Worm (Caenorhabditis elegans) whole organism, L2 larva: Measurements from ENCODE around the gene snpc-1.1.
A peak's percentile ranks its signal among the peaks of the same experiment; 100 is the strongest.

Experiments used
- C34F6.9 ChIP-seq: fragments of 150-350 bp; optimal IDR thresholded peaks from 2 replicates; lab custom pipeline; 2014; ENCODE audit warnings: missing biosample characterization, missing genetic modification characterization
- F13H6.1 ChIP-seq: sonication (generic microtip); optimal IDR thresholded peaks from 2 replicates; lab custom pipeline; 2016; ENCODE audit warnings: missing genetic modification characterization, missing compliant biosample characterization
- R02D3.7 ChIP-seq: fragments of 150-350 bp; optimal IDR thresholded peaks from 2 replicates; lab custom pipeline; 2014; ENCODE audit warnings: missing biosample characterization, missing genetic modification characterization
- Y55F3AM.14 ChIP-seq: fragments of 200-800 bp; sonication (Bioruptor generic); optimal IDR thresholded peaks from 2 replicates; lab custom pipeline; 2018; ENCODE audit warnings: mild to moderate bottlenecking, missing genetic modification characterization, missing compliant biosample characterization
- ZK546.5 ChIP-seq: sonication (generic microtip); optimal IDR thresholded peaks from 2 replicates; lab custom pipeline; 2017; ENCODE audit warnings: missing biosample characterization, missing genetic modification characterization
- alr-1 ChIP-seq: fragments of 150-350 bp; optimal IDR thresholded peaks from 2 replicates; lab custom pipeline; 2014; ENCODE audit warnings: missing biosample characterization, missing genetic modification characterization
- aly-2 ChIP-seq: fragments of 150-350 bp; optimal IDR thresholded peaks from 2 replicates; lab custom pipeline; 2014; ENCODE audit warnings: missing biosample characterization, missing genetic modification characterization
- ama-1 ChIP-seq: fragments of 150-350 bp; optimal IDR thresholded peaks from 2 replicates; lab custom pipeline; 2018; ENCODE audit warnings: inconsistent platforms
- blmp-1 ChIP-seq: sonication (generic microtip); optimal IDR thresholded peaks from 2 replicates; lab custom pipeline; 2017; ENCODE audit warnings: missing genetic modification characterization, mild to moderate bottlenecking, missing compliant biosample characterization, antibody characterized with exemption, moderate library complexity; ENCODE audit not compliant: insufficient read depth
- ceh-16 ChIP-seq: fragments of 150-350 bp; optimal IDR thresholded peaks from 2 replicates; lab custom pipeline; 2014; ENCODE audit warnings: missing biosample characterization, missing genetic modification characterization
- ceh-82 ChIP-seq: fragments of 150-350 bp; optimal IDR thresholded peaks from 2 replicates; lab custom pipeline; 2014; ENCODE audit warnings: missing biosample characterization, missing genetic modification characterization
- crh-2 ChIP-seq: sonication (generic microtip); optimal IDR thresholded peaks from 2 replicates; lab custom pipeline; 2017; ENCODE audit warnings: missing biosample characterization, missing genetic modification characterization
- dmd-4 ChIP-seq: sonication (generic microtip); optimal IDR thresholded peaks from 2 replicates; lab custom pipeline; 2017; ENCODE audit warnings: missing biosample characterization, missing genetic modification characterization
- egl-27 ChIP-seq: sonication (generic microtip); optimal IDR thresholded peaks from 3 replicates; lab custom pipeline; 2017; ENCODE audit warnings: missing biosample characterization, missing genetic modification reagents, missing genetic modification characterization
- elt-1 ChIP-seq: fragments of 150-350 bp; optimal IDR thresholded peaks from 2 replicates; lab custom pipeline; 2014; ENCODE audit warnings: missing biosample characterization, missing genetic modification characterization
- elt-3 ChIP-seq: sonication (generic microtip); optimal IDR thresholded peaks from 2 replicates; lab custom pipeline; 2017; ENCODE audit warnings: missing biosample characterization, missing genetic modification characterization
- fos-1 ChIP-seq: fragments of 150-350 bp; optimal IDR thresholded peaks from 2 replicates; lab custom pipeline; 2014; ENCODE audit warnings: missing biosample characterization, missing genetic modification characterization
- gmeb-1 ChIP-seq: fragments of 150-350 bp; optimal IDR thresholded peaks from 2 replicates; lab custom pipeline; 2014; ENCODE audit warnings: missing biosample characterization, missing genetic modification characterization
- lin-11 ChIP-seq: fragments of 150-350 bp; sonication (generic microtip); optimal IDR thresholded peaks from 2 replicates; lab custom pipeline; 2014; ENCODE audit warnings: missing biosample characterization, missing genetic modification characterization, inconsistent platforms, mixed read lengths
- lin-13 ChIP-seq: fragments of 150-350 bp; optimal IDR thresholded peaks from 2 replicates; lab custom pipeline; 2014; ENCODE audit warnings: missing biosample characterization, missing genetic modification reagents, missing genetic modification characterization
- lin-39 ChIP-seq: fragments of 150-350 bp; optimal IDR thresholded peaks from 2 replicates; lab custom pipeline; 2014; ENCODE audit warnings: missing biosample characterization, missing genetic modification reagents, missing genetic modification characterization
- lsy-2 ChIP-seq, 2 experiments: fragments of 150-350 bp in 1 of 2; sonication (generic microtip) in 1 of 2; optimal IDR thresholded peaks; 2 replicates each; lab custom pipeline; 2014 to 2017; ENCODE audit warnings: missing biosample characterization in 2 of 2, missing genetic modification characterization in 2 of 2
- mbf-1 ChIP-seq: sonication (generic microtip); optimal IDR thresholded peaks from 2 replicates; lab custom pipeline; 2017; ENCODE audit warnings: missing biosample characterization, missing genetic modification characterization
- mdl-1 ChIP-seq, 2 experiments: fragments of 150-350 bp in 1 of 2; sonication (generic microtip) in 1 of 2; optimal IDR thresholded peaks; 2 replicates each; lab custom pipeline; 2017; ENCODE audit warnings: missing biosample characterization in 2 of 2, missing genetic modification characterization in 2 of 2
- nhr-11 ChIP-seq: fragments of 150-350 bp; optimal IDR thresholded peaks from 2 replicates; lab custom pipeline; 2014; ENCODE audit warnings: missing biosample characterization, missing genetic modification characterization
- nhr-129 ChIP-seq: fragments of 150-350 bp; optimal IDR thresholded peaks from 2 replicates; lab custom pipeline; 2014; ENCODE audit warnings: missing biosample characterization, missing genetic modification characterization
- nhr-21 ChIP-seq: fragments of 150-350 bp; optimal IDR thresholded peaks from 2 replicates; lab custom pipeline; 2014; ENCODE audit warnings: missing biosample characterization, missing genetic modification characterization
- nhr-6 ChIP-seq: fragments of 150-350 bp; optimal IDR thresholded peaks from 2 replicates; lab custom pipeline; 2014; ENCODE audit warnings: missing biosample characterization, missing genetic modification characterization
- nhr-77 ChIP-seq: fragments of 150-350 bp; optimal IDR thresholded peaks from 2 replicates; lab custom pipeline; 2014; ENCODE audit warnings: missing biosample characterization, missing genetic modification characterization
- peb-1 ChIP-seq: fragments of 150-350 bp; optimal IDR thresholded peaks from 2 replicates; lab custom pipeline; 2014; ENCODE audit warnings: missing biosample characterization, missing genetic modification characterization
- sem-4 ChIP-seq: fragments of 150-350 bp; optimal IDR thresholded peaks from 2 replicates; lab custom pipeline; 2014; ENCODE audit warnings: missing biosample characterization, missing genetic modification reagents, missing genetic modification characterization
- skn-1 ChIP-seq: sonication (generic microtip); optimal IDR thresholded peaks from 2 replicates; lab custom pipeline; 2017; ENCODE audit warnings: missing biosample characterization, missing genetic modification characterization
- sma-3 ChIP-seq: sonication (generic microtip); optimal IDR thresholded peaks from 2 replicates; lab custom pipeline; 2016; ENCODE audit warnings: missing genetic modification reagents, missing genetic modification characterization, missing compliant biosample characterization
- sma-9 ChIP-seq, 2 experiments: fragments of 150-350 bp in 1 of 2; sonication (generic microtip) in 1 of 2; optimal IDR thresholded peaks; 2 replicates each; lab custom pipeline; 2014 to 2016; ENCODE audit warnings: missing genetic modification characterization in 2 of 2, mild to moderate bottlenecking in 1 of 2, missing biosample characterization in 1 of 2, missing compliant biosample characterization in 1 of 2, missing genetic modification reagents in 1 of 2, moderate library complexity in 1 of 2
- unc-39 ChIP-seq: fragments of 150-350 bp; optimal IDR thresholded peaks from 2 replicates; lab custom pipeline; 2014; ENCODE audit warnings: missing biosample characterization, missing genetic modification characterization
- unc-55 ChIP-seq: fragments of 150-350 bp; sonication (generic microtip); optimal IDR thresholded peaks from 3 replicates; lab custom pipeline; 2014; ENCODE audit warnings: missing biosample characterization, missing genetic modification reagents, missing genetic modification characterization
- zag-1 ChIP-seq: fragments of 150-350 bp; optimal IDR thresholded peaks from 2 replicates; lab custom pipeline; 2014; ENCODE audit warnings: missing biosample characterization, missing genetic modification characterization
- ztf-1 ChIP-seq: fragments of 200-800 bp; sonication (Bioruptor generic); conservative IDR thresholded peaks from 2 replicates; pipeline ENCODE4 v1.3.6; 2022; ENCODE audit warnings: missing genetic modification characterization, missing compliant biosample characterization
- ztf-11 ChIP-seq: sonication (generic microtip); optimal IDR thresholded peaks from 2 replicates; lab custom pipeline; 2017; ENCODE audit warnings: missing biosample characterization, missing genetic modification characterization
- ztf-4 ChIP-seq: fragments of 150-350 bp; optimal IDR thresholded peaks from 2 replicates; lab custom pipeline; 2014; ENCODE audit warnings: missing biosample characterization, missing genetic modification characterization

snpc-1.1 gene

ce11 chrII:7761440-7761839, 19.7 kb downstream of the snpc-1.1 start, which contains the start of gene B0228.8:
TSS of gene B0228.8 (minus strand) at chrII:7761540.
- TF ChIP-seq nhr-21 (tag; lab: Kevin White, UChicago), result no peak
- TF ChIP-seq nhr-11 (tag; lab: Kevin White, UChicago), result no peak
- TF ChIP-seq Y55F3AM.14, result no peak
- TF ChIP-seq C34F6.9, result no peak
- TF ChIP-seq sma-3, result no peak
- no peak for TF ChIP-seq sma-9 (GFP tag; optimal IDR thresholded peaks at IDR 0.05; lab: Kevin White, UChicago)
- no peak for TF ChIP-seq sma-9 (tag; optimal IDR thresholded peaks at IDR 0.05; lab: Kevin White, UChicago)
- TF ChIP-seq alr-1, result no peak

DNA sequence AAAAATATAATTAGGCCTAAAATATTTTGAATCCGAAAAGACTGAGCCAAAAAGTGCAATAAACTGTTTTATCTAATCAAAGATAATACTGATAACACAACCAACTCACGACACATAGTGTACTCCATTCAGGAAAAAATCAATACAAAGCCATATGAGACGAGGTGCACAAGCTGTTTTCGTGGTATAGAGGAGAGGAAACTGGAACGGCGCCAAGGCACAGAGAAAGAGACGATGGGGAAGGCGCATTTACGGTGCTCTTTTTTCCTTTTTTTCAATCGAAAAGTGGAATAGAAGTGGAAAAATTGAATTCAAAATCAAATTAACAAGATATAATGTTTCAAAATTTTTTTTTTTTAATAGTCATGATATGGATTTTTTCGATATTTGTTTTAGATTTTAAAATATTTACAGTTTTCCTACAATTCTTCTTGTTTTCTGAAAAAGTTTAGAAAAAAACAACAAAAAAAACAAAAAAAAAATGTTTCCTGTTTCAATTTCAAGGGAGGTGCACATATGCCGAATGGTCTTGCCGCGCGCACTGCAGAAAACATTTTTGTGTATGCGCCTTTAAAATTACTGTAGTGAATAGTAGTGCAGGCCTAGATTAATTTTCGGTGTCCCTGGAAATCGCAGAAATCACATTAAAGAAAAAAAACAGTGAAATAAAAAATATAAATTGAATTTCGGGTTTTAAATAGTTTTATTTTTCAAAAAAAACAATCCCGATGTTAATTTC, 22.5 kb downstream of the snpc-1.1 start, which contains the start of gene B0228.7:
B0228.7 (minus strand) TSS at position 627 of the 739 bp plus-strand sequence.
- TF ChIP-seq nhr-129 (tag; lab: Kevin White, UChicago), result peak; percentile 55
- no peak for TF ChIP-seq lin-11 (tag; lab: Kevin White, UChicago)
- peak; percentile 50 for TF ChIP-seq crh-2 (tag; lab: Kevin White, UChicago)
- no peak for TF ChIP-seq lin-39 (tag; lab: Kevin White, UChicago)
- TF ChIP-seq fos-1 (tag; lab: Kevin White, UChicago), result peak; percentile 37
- no peak for TF ChIP-seq blmp-1 (tag; lab: Kevin White, UChicago)
- no peak for TF ChIP-seq ceh-16 (tag; lab: Kevin White, UChicago)
- TF ChIP-seq zag-1 (tag; lab: Kevin White, UChicago), result no peak
- TF ChIP-seq nhr-21 (tag; lab: Kevin White, UChicago), result no peak
- TF ChIP-seq F13H6.1, result no peak
- TF ChIP-seq unc-39, result no peak
- TF ChIP-seq skn-1 (tag; lab: Kevin White, UChicago), result peak; percentile 39
- TF ChIP-seq nhr-6 (tag; lab: Kevin White, UChicago), result no peak
- TF ChIP-seq egl-27 (tag; lab: Kevin White, UChicago), result no peak
- no peak for TF ChIP-seq dmd-4 (tag; lab: Kevin White, UChicago)
- TF ChIP-seq alr-1, result no peak
- TF ChIP-seq C34F6.9, result peak; percentile 19
- no peak for TF ChIP-seq ceh-82 (tag; lab: Kevin White, UChicago)
- no peak for TF ChIP-seq mdl-1 (tag; optimal IDR thresholded peaks at IDR 0.05; lab: Kevin White, UChicago)
- TF ChIP-seq sma-9 (GFP tag; optimal IDR thresholded peaks at IDR 0.05; lab: Kevin White, UChicago), result peak; percentile 61
- no peak for TF ChIP-seq sma-9 (tag; optimal IDR thresholded peaks at IDR 0.05; lab: Kevin White, UChicago)
- no peak for TF ChIP-seq mbf-1 (tag; lab: Kevin White, UChicago)
- peak in 1 of 2 experiments; percentile 64 for TF ChIP-seq lsy-2 (tag; optimal IDR thresholded peaks at IDR 0.05; lab: Kevin White, UChicago)
- peak; percentile 57 for TF ChIP-seq unc-55
- no peak for TF ChIP-seq ztf-11 (tag; lab: Kevin White, UChicago)
- TF ChIP-seq aly-2 (tag; lab: Kevin White, UChicago), result no peak
- no peak for TF ChIP-seq R02D3.7 (tag; lab: Kevin White, UChicago)
- no peak for TF ChIP-seq ztf-4 (tag; lab: Kevin White, UChicago)
- TF ChIP-seq lin-13, result peak; percentile 46
- TF ChIP-seq ztf-1 (GFP tag; lab: Robert Waterston, UW), result no peak
- TF ChIP-seq elt-3 (tag; lab: Kevin White, UChicago), result no peak
- no peak for TF ChIP-seq peb-1 (tag; lab: Kevin White, UChicago)
- TF ChIP-seq ZK546.5, result no peak
- no peak for TF ChIP-seq nhr-77

DNA sequence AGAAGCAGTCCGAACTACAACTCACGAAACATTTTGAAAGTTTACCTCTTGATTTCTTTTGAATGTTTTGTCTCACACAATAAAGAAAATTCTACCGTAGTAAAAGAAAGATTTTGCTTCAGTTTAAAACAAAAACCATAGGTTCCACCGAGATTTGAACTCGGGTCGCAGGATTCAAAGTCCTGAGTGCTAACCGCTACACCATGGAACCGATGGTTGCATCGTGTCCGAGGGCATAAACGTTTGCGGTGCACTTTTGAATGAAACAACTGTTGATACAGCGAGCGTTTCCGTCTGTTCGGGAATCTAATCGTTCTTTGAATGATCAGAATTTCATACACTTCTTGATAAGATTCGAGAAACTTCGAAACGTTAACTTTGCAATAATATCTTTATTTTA, 24.3 kb downstream of the snpc-1.1 start:
- TF ChIP-seq skn-1 (tag; lab: Kevin White, UChicago) (no peak), ztf-1 (GFP tag; lab: Robert Waterston, UW) (no peak), lin-13 (peak; percentile 52), lsy-2 (tag; optimal IDR thresholded peaks at IDR 0.05; lab: Kevin White, UChicago) (peak in 1 of 2 experiments; percentile 66), nhr-21 (tag; lab: Kevin White, UChicago) (peak; percentile 85), F13H6.1 (peak; percentile 4), mdl-1 (tag; optimal IDR thresholded peaks at IDR 0.05; lab: Kevin White, UChicago) (no peak), crh-2 (tag; lab: Kevin White, UChicago) (peak; percentile 88), ama-1 (lab: Kevin White, UChicago) (peak; percentile 38), unc-55 (no peak), nhr-11 (tag; lab: Kevin White, UChicago) (no peak), peb-1 (tag; lab: Kevin White, UChicago) (no peak), nhr-129 (tag; lab: Kevin White, UChicago) (peak; percentile 74), sma-3 (peak; percentile 81), nhr-77 (peak; percentile 7), sma-9 (GFP tag; optimal IDR thresholded peaks at IDR 0.05; lab: Kevin White, UChicago) (peak; percentile 75), sma-9 (tag; optimal IDR thresholded peaks at IDR 0.05; lab: Kevin White, UChicago) (no peak), fos-1 (tag; lab: Kevin White, UChicago) (peak; percentile 44), ztf-4 (tag; lab: Kevin White, UChicago) (peak; percentile 39), sem-4 (tag; lab: Kevin White, UChicago) (no peak), mbf-1 (tag; lab: Kevin White, UChicago) (no peak), elt-1 (no peak), blmp-1 (tag; lab: Kevin White, UChicago) (no peak), gmeb-1 (peak; percentile 69), nhr-6 (tag; lab: Kevin White, UChicago) (no peak), egl-27 (tag; lab: Kevin White, UChicago) (peak; percentile 24)
